Worm (Caenorhabditis elegans) whole organism, L4 larva: ENCODE data around the gene srh-277.

Experiments used
- R02D3.7 ChIP-seq: fragments of 150-350 bp; sonication (generic microtip); optimal IDR thresholded peaks from 3 replicates; lab custom pipeline; 2014; ENCODE audit warnings: missing biosample characterization, missing genetic modification characterization
- aly-2 ChIP-seq: sonication (generic microtip); optimal IDR thresholded peaks from 2 replicates; lab custom pipeline; 2018; ENCODE audit warnings: missing biosample characterization, missing genetic modification characterization
- ceh-20 ChIP-seq: fragments of 200-800 bp; sonication (Bioruptor generic); IDR thresholded peaks from 2 replicates; pipeline ENCODE4 v1.3.6; 2022; ENCODE audit warnings: missing genetic modification reagents, missing genetic modification characterization, missing compliant biosample characterization
- cey-2 ChIP-seq: sonication (generic microtip); optimal IDR thresholded peaks from 3 replicates; lab custom pipeline; 2017; ENCODE audit warnings: missing genetic modification characterization, mild to moderate bottlenecking, missing compliant biosample characterization, antibody characterized with exemption, borderline replicate concordance; ENCODE audit not compliant: insufficient read depth
- dpl-1 ChIP-seq: fragments of 150-350 bp; optimal IDR thresholded peaks from 2 replicates; lab custom pipeline; 2014; ENCODE audit warnings: missing biosample characterization, missing genetic modification reagents, missing genetic modification characterization
- gei-8 ChIP-seq: fragments of 200-800 bp; sonication (Bioruptor generic); optimal IDR thresholded peaks from 2 replicates; lab custom pipeline; 2018; ENCODE audit warnings: mild to moderate bottlenecking, missing genetic modification characterization, missing compliant biosample characterization
- hlh-11 ChIP-seq: fragments of 200-800 bp; sonication (Bioruptor generic); optimal IDR thresholded peaks from 2 replicates; lab custom pipeline; 2018; ENCODE audit warnings: mild to moderate bottlenecking, missing genetic modification characterization, missing compliant biosample characterization
- lin-15B ChIP-seq: fragments of 150-350 bp; sonication (generic microtip); optimal IDR thresholded peaks from 3 replicates; lab custom pipeline; 2014; ENCODE audit warnings: missing biosample characterization, missing genetic modification characterization
- mdt-29 ChIP-seq: fragments of 200-800 bp; sonication (Bioruptor generic); IDR thresholded peaks from 2 replicates; pipeline ENCODE4 v1.3.6; 2022; ENCODE audit warnings: missing genetic modification reagents, missing genetic modification characterization, missing compliant biosample characterization
- nhr-25 ChIP-seq: sonication (generic microtip); optimal IDR thresholded peaks from 2 replicates; lab custom pipeline; 2017; ENCODE audit warnings: missing genetic modification characterization, mild to moderate bottlenecking, missing compliant biosample characterization, antibody characterized with exemption, moderate library complexity, borderline replicate concordance; ENCODE audit not compliant: insufficient read depth
- nhr-28 ChIP-seq: fragments of 150-350 bp; optimal IDR thresholded peaks from 2 replicates; lab custom pipeline; 2014; ENCODE audit warnings: missing biosample characterization, missing genetic modification characterization
- snpc-4 ChIP-seq: fragments of 150-350 bp; optimal IDR thresholded peaks from 2 replicates; lab custom pipeline; 2014; ENCODE audit warnings: missing biosample characterization, missing genetic modification characterization

DNA sequence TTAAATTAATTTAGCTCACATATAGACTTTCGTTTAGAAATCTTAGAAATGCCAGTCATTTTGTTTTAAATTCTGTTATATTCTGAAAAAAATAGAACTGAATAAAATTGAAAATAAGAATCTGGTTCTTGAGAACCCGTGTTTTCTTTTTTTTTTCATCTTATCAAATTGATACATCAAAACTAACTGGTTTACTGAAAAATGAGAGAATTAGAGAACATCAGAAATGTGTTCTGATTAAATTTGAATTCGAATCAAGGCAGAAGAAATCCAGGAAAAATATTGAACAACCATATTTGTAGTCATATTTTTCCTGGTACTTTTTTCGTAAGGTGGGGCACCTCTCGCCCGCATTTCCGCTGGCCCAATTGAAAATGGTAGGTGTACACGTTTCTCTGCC lies 35.5 kb downstream of the srh-277 start, which contains the start of gene F11A5.15:
- TF ChIP-seq ceh-20 (GFP tag; lab: Robert Waterston, UW) (no peak), snpc-4 (no peak), R02D3.7 (no peak), dpl-1 (GFP tag; lab: Kevin White, UChicago) (no peak), cey-2 (tag; lab: Kevin White, UChicago) (no peak), hlh-11 (tag; lab: Kevin White, UChicago) (no peak), nhr-25 (no peak), nhr-28 (tag; lab: Kevin White, UChicago) (no peak), aly-2 (tag; lab: Kevin White, UChicago) (no peak), lin-15B (tag; lab: Kevin White, UChicago) (no peak), gei-8 (GFP tag; lab: Kevin White, UChicago) (no peak), mdt-29 (no peak)
